Fruit fly (Drosophila melanogaster): ENCODE measurements around the gene PIG-H.

DNA sequence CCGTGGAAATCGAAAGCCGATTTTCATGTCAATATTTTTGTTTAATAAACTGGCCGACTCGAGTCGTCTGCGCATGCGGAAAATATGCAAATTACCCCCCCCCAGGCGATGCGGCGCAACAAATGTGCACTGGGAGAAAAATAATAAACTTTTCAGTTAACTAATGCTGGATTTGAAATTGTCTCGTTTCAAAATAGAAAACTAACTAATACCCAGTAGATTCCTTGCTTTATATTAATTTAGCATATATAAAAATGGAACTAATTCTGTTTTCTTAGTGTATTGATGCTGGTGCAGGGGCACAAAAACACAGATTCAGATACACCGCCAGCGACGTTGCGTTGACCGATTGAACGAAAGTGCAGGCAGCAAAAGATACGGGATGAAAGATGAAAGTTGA lies 38.3 kb downstream of the PIG-H start:
- TF ChIP-seq CTCF (optimal IDR thresholded peaks at IDR 0.05) (no peak), CG8478 (optimal IDR thresholded peaks at IDR 0.05) (no peak)

All from S2 (cell line).